Fruit fly (Drosophila melanogaster) whole organism, prepupa: ENCODE measurements around the gene Ca-beta.

Experiments
- Blimp-1 ChIP-seq: fragments of 200-800 bp; sonication (Bioruptor generic); optimal IDR thresholded peaks from 3 replicates; lab custom pipeline; 2017; ENCODE audit warnings: missing biosample characterization, missing genetic modification characterization, mild to moderate bottlenecking, moderate library complexity, missing genetic modification reagents
- CG10631 ChIP-seq: fragments of 200-800 bp; sonication (Bioruptor generic); optimal IDR thresholded peaks from 2 replicates; lab custom pipeline; 2016; ENCODE audit warnings: missing biosample characterization, missing genetic modification characterization
- CG10669 ChIP-seq: fragments of 200-800 bp; sonication (Bioruptor generic); optimal IDR thresholded peaks from 3 replicates; lab custom pipeline; 2018; ENCODE audit warnings: missing biosample characterization, mild to moderate bottlenecking, missing genetic modification characterization, moderate library complexity
- CG11294 ChIP-seq: fragments of 200-800 bp; sonication (Bioruptor generic); IDR thresholded peaks from 2 replicates; pipeline ENCODE4 v1.3.6; 2022; ENCODE audit warnings: missing biosample characterization, missing genetic modification characterization
- CG11762 ChIP-seq: fragments of 200-800 bp; sonication (Bioruptor generic); optimal IDR thresholded peaks from 3 replicates; lab custom pipeline; 2016; ENCODE audit warnings: missing biosample characterization, missing genetic modification characterization; ENCODE audit not compliant: insufficient read depth
- CG11902 ChIP-seq: fragments of 200-800 bp; sonication (Bioruptor generic); optimal IDR thresholded peaks from 3 replicates; lab custom pipeline; 2016; ENCODE audit warnings: missing biosample characterization, missing genetic modification characterization
- CG16779 ChIP-seq: fragments of 200-800 bp; sonication (Bioruptor generic); optimal IDR thresholded peaks from 3 replicates; lab custom pipeline; 2017; ENCODE audit warnings: missing biosample characterization, mild to moderate bottlenecking, missing genetic modification characterization
- CG31627 ChIP-seq: fragments of 200-800 bp; sonication (Bioruptor generic); optimal IDR thresholded peaks from 3 replicates; lab custom pipeline; 2016; ENCODE audit warnings: missing biosample characterization, missing genetic modification characterization
- CG4318 ChIP-seq: fragments of 200-800 bp; sonication (Bioruptor generic); optimal IDR thresholded peaks from 3 replicates; lab custom pipeline; 2017; ENCODE audit warnings: missing biosample characterization, mild to moderate bottlenecking, missing genetic modification characterization
- CG6163 ChIP-seq: fragments of 200-800 bp; sonication (Bioruptor generic); IDR thresholded peaks from 3 replicates; pipeline ENCODE4 v1.3.6; 2022; ENCODE audit warnings: missing biosample characterization, missing genetic modification characterization
- CG6276 ChIP-seq: fragments of 200-800 bp; sonication (Bioruptor generic); optimal IDR thresholded peaks from 2 replicates; lab custom pipeline; 2017; ENCODE audit warnings: missing biosample characterization, mild to moderate bottlenecking, missing genetic modification characterization
- CG6792 ChIP-seq: fragments of 200-800 bp; sonication (Bioruptor generic); optimal IDR thresholded peaks from 3 replicates; lab custom pipeline; 2016; ENCODE audit warnings: missing biosample characterization, missing genetic modification characterization
- CG6808 ChIP-seq: fragments of 200-800 bp; sonication (Bioruptor generic); optimal IDR thresholded peaks from 3 replicates; lab custom pipeline; 2017; ENCODE audit warnings: missing biosample characterization, missing genetic modification characterization, mild to moderate bottlenecking, moderate library complexity, missing genetic modification reagents
- CG6854 ChIP-seq: fragments of 200-800 bp; sonication (Bioruptor generic); optimal IDR thresholded peaks from 2 replicates; lab custom pipeline; 2017; ENCODE audit warnings: missing biosample characterization, mild to moderate bottlenecking, missing genetic modification characterization
- CG8119 ChIP-seq: fragments of 200-800 bp; sonication (Bioruptor generic); IDR thresholded peaks from 3 replicates; pipeline ENCODE4 v1.3.6; 2022; ENCODE audit warnings: missing biosample characterization, missing genetic modification characterization
- CG8632 ChIP-seq: fragments of 200-800 bp; sonication (Bioruptor generic); optimal IDR thresholded peaks from 3 replicates; lab custom pipeline; 2016; ENCODE audit warnings: missing biosample characterization, missing genetic modification characterization
- Eip75B ChIP-seq: fragments of 200-800 bp; sonication (Bioruptor generic); optimal IDR thresholded peaks from 3 replicates; lab custom pipeline; 2016; ENCODE audit warnings: missing biosample characterization, missing genetic modification characterization
- Eip78C ChIP-seq: fragments of 200-800 bp; sonication (Bioruptor generic); peaks from one replicate; lab custom pipeline; 2016; ENCODE audit warnings: missing biosample characterization, missing genetic modification characterization
- Eip93F ChIP-seq: fragments of 200-800 bp; sonication (Bioruptor generic); optimal IDR thresholded peaks from 2 replicates; lab custom pipeline; 2016; ENCODE audit warnings: missing biosample characterization, mild to moderate bottlenecking, missing genetic modification characterization
- Ets21C ChIP-seq: fragments of 200-800 bp; sonication (Bioruptor generic); optimal IDR thresholded peaks from 3 replicates; lab custom pipeline; 2016; ENCODE audit warnings: missing biosample characterization, missing genetic modification characterization
- Ets96B ChIP-seq: fragments of 200-800 bp; optimal IDR thresholded peaks from 2 replicates; lab custom pipeline; 2019; ENCODE audit warnings: missing biosample characterization, mild to moderate bottlenecking, missing genetic modification characterization, moderate library complexity
- Gug ChIP-seq: fragments of 200-800 bp; sonication (Bioruptor generic); IDR thresholded peaks from 2 replicates; pipeline ENCODE4 v1.3.6; 2022; ENCODE audit warnings: missing biosample characterization, missing genetic modification characterization
- Hr38 ChIP-seq: sonication (Bioruptor generic); optimal IDR thresholded peaks from 2 replicates; lab custom pipeline; 2016; ENCODE audit warnings: missing biosample characterization, missing genetic modification characterization
- Hr39 ChIP-seq: fragments of 200-800 bp; sonication (Bioruptor generic); optimal IDR thresholded peaks from 2 replicates; lab custom pipeline; 2016; ENCODE audit warnings: missing biosample characterization, missing genetic modification characterization
- Lpt ChIP-seq: fragments of 200-800 bp; sonication (Bioruptor generic); optimal IDR thresholded peaks from 3 replicates; lab custom pipeline; 2016; ENCODE audit warnings: missing biosample characterization, missing genetic modification characterization
- Met ChIP-seq: fragments of 200-800 bp; sonication (Bioruptor generic); optimal IDR thresholded peaks from 3 replicates; lab custom pipeline; 2016; ENCODE audit warnings: missing biosample characterization, missing genetic modification characterization
- OdsH ChIP-seq: fragments of 200-800 bp; sonication (Bioruptor generic); optimal IDR thresholded peaks from 3 replicates; lab custom pipeline; 2016; ENCODE audit warnings: missing biosample characterization, missing genetic modification characterization
- Smox ChIP-seq: fragments of 200-800 bp; sonication (Bioruptor generic); optimal IDR thresholded peaks from 3 replicates; lab custom pipeline; 2016; ENCODE audit warnings: missing biosample characterization, missing genetic modification characterization
- Sox102F ChIP-seq: fragments of 200-800 bp; sonication (Bioruptor generic); optimal IDR thresholded peaks from 2 replicates; lab custom pipeline; 2016; ENCODE audit warnings: missing biosample characterization, mild to moderate bottlenecking, missing genetic modification characterization
- Sox15 ChIP-seq: fragments of 200-800 bp; sonication (Bioruptor generic); optimal IDR thresholded peaks from 3 replicates; lab custom pipeline; 2016; ENCODE audit warnings: missing biosample characterization, missing genetic modification characterization
- achi ChIP-seq: fragments of 200-800 bp; sonication (Bioruptor generic); optimal IDR thresholded peaks from 3 replicates; lab custom pipeline; 2016; ENCODE audit warnings: missing biosample characterization, missing genetic modification characterization
- acj6 ChIP-seq: fragments of 200-800 bp; sonication (Bioruptor generic); optimal IDR thresholded peaks from 3 replicates; lab custom pipeline; 2016; ENCODE audit warnings: missing biosample characterization, missing genetic modification characterization
- cyc ChIP-seq: fragments of 200-800 bp; sonication (Bioruptor generic); optimal IDR thresholded peaks from 3 replicates; lab custom pipeline; 2016; ENCODE audit warnings: missing biosample characterization, missing genetic modification characterization
- eg ChIP-seq: fragments of 200-800 bp; sonication (Bioruptor generic); IDR thresholded peaks from 3 replicates; pipeline ENCODE4 v1.3.6; 2022; ENCODE audit warnings: missing biosample characterization, missing genetic modification characterization
- fkh ChIP-seq: fragments of 200-800 bp; sonication (Bioruptor generic); optimal IDR thresholded peaks from 3 replicates; lab custom pipeline; 2017; ENCODE audit warnings: missing biosample characterization, mild to moderate bottlenecking, missing genetic modification characterization, moderate library complexity
- salr ChIP-seq, 2 experiments: fragments of 200-800 bp; sonication (Bioruptor generic); optimal IDR thresholded peaks; 3 replicates each; lab custom pipeline; 2016 to 2018; ENCODE audit warnings: missing biosample characterization in 2 of 2, missing genetic modification characterization in 2 of 2, mild to moderate bottlenecking in 1 of 2
- svp ChIP-seq: fragments of 200-800 bp; sonication (Bioruptor generic); peaks from one replicate; lab custom pipeline; 2016; ENCODE audit warnings: missing biosample characterization, missing genetic modification characterization
- topi ChIP-seq: fragments of 200-800 bp; sonication (Bioruptor generic); optimal IDR thresholded peaks from 3 replicates; lab custom pipeline; 2016; ENCODE audit warnings: missing biosample characterization, missing genetic modification characterization
- vri ChIP-seq: fragments of 200-800 bp; sonication (Bioruptor generic); optimal IDR thresholded peaks from 3 replicates; lab custom pipeline; 2016; ENCODE audit warnings: missing biosample characterization, mild to moderate bottlenecking, missing genetic modification characterization

Gene Ca-beta

DNA sequence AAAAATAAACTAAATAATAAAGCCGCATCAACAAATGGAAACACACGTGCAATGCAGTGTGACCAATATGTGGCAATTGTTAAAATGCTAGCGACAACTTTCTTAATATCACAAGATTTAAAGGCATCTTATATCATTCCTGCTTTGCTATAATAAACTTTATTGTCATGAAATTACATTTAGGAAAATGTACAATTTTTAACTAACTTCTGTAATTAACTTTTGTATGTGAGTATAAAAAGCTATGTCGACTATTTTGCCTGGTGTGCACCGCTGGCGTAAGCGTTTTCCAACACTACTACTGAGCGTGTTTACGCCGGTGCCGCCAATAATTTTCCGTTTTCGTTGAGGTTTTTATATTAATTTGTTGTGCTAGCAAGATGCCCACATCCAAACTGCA, 79.8 kb downstream of the Ca-beta start, which contains the start of the genes Csl4 and Nup160 (continued):
- TF ChIP-seq CG6854 (GFP tag; lab: Kevin White, UChicago) (no peak), Ets21C (GFP tag; lab: Kevin White, UChicago) (no peak), CG8119 (GFP tag; lab: Robert Waterston, UW) (no peak), CG11294 (GFP tag; lab: Robert Waterston, UW) (0 out of 2 replicates have a peak, but pooled peaks have one; percentile 48), Eip93F (GFP tag; lab: Kevin White, UChicago) (peak; percentile 31), CG31627 (GFP tag; lab: Kevin White, UChicago) (peak; percentile 87), CG4318 (GFP tag; lab: Kevin White, UChicago) (no peak), fkh (GFP tag; lab: Kevin White, UChicago) (no peak), Ets96B (tag; lab: Kevin White, UChicago) (no peak), Smox (GFP tag; lab: Kevin White, UChicago) (no peak), CG6792 (peak; percentile 70), topi (peak; percentile 84), CG6163 (GFP tag; lab: Robert Waterston, UW) (peak; percentile 63; the same call in 1 of the 3 replicates), CG6276 (GFP tag; lab: Kevin White, UChicago) (no peak), Met (GFP tag; lab: Kevin White, UChicago) (no peak), Sox15 (peak; percentile 50), CG11762 (peak; percentile 58), CG6808 (no peak), Hr39 (GFP tag; lab: Kevin White, UChicago) (peak; percentile 88), cyc (peak; percentile 84), Blimp-1 (GFP tag; lab: Kevin White, UChicago) (no peak), CG10669 (no peak), Sox102F (GFP tag; lab: Kevin White, UChicago) (no peak), CG16779 (no peak), Eip75B (GFP tag; lab: Kevin White, UChicago) (no peak), OdsH (GFP tag; lab: Kevin White, UChicago) (no peak), salr (GFP tag; optimal IDR thresholded peaks at IDR 0.05; lab: Kevin White, UChicago) (no peak), Lpt (GFP tag; lab: Kevin White, UChicago) (no peak), achi (GFP tag; lab: Kevin White, UChicago) (peak; percentile 81), CG10631 (no peak), CG8632 (GFP tag; lab: Kevin White, UChicago) (no peak), acj6 (no peak), CG11902 (GFP tag; lab: Kevin White, UChicago) (peak; percentile 51), Eip78C (no peak), svp (no peak)

DNA sequence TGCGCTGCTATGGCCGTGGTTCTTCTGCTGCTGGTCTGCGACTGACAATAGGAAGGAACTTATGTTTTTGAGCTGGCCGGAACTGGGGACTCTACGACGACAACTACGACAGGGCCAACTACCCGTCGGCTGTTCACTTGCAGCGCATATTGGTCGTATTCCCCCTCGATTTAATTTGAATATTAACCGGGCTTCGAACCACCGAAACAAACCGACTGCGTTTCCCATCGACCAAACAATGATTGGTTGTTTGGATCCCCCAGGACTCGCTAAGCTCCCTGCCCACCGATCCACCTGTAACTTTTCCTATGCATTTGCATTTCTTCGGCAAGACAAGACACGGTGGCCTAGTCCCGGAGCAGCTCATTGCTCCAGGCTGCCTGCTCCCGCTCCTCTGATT, 81.7 kb downstream of the Ca-beta start, which contains the start of gene Dnaaf4:
Gene Dnaaf4 (minus strand): TSS at position 101 of the 400 bp plus-strand sequence.
- no peak for TF ChIP-seq eg (GFP tag; lab: Robert Waterston, UW)
- no peak for TF ChIP-seq vri (GFP tag; lab: Kevin White, UChicago)
- no peak for TF ChIP-seq achi (GFP tag; lab: Kevin White, UChicago)
- TF ChIP-seq Hr38 (GFP tag; lab: Kevin White, UChicago), result no peak
- no peak for TF ChIP-seq acj6
- TF ChIP-seq Gug (GFP tag; lab: Robert Waterston, UW), result no peak
- TF ChIP-seq Smox (GFP tag; lab: Kevin White, UChicago), result no peak
- no peak for TF ChIP-seq CG6163 (GFP tag; lab: Robert Waterston, UW)
- no peak for TF ChIP-seq CG6808

DNA sequence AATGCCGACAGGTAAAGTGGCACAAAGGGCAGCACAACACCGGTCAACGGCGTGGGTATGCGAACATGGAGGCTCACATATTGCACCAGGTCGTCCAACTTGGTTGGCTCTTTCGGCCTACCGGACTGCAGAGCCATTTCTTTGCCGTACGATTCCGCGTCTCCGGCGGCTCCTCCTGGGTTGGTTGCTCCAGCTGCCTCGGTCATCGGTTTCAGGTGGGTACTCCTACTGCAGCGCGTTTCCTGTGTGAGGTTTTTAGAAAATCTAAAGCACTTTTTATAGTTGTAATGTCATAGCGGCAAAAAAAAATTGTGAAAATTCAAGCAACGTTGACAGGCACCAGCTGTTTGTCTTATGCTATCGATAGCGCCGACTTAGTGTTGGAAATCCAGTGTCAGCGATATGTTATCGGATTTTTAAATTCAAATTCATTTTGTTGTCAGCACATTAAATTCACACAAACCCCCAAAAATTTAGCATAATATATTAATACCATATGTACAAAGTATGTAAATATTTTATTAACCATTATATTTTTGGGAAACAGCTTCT, 83.3 kb downstream of the Ca-beta start, which contains the start of gene CG6230:
Gene CG6230 (minus strand): TSS at position 354 of the 552 bp plus-strand sequence.
- TF ChIP-seq achi (GFP tag; lab: Kevin White, UChicago), result peak; percentile 85
- TF ChIP-seq CG10631, result no peak
- TF ChIP-seq acj6, result no peak
- TF ChIP-seq, all 60 proteins: peak for 1
